Worm (Caenorhabditis elegans) whole organism, L2 larva: ENCODE data around the gene srh-292.

ENCODE experiments used
- C34F6.9 ChIP-seq: fragments of 150-350 bp; optimal IDR thresholded peaks from 2 replicates; lab custom pipeline; 2014; ENCODE audit warnings: missing biosample characterization, missing genetic modification characterization
- F13H6.1 ChIP-seq: sonication (generic microtip); optimal IDR thresholded peaks from 2 replicates; lab custom pipeline; 2016; ENCODE audit warnings: missing genetic modification characterization, missing compliant biosample characterization
- Y55F3AM.14 ChIP-seq: fragments of 200-800 bp; sonication (Bioruptor generic); optimal IDR thresholded peaks from 2 replicates; lab custom pipeline; 2018; ENCODE audit warnings: mild to moderate bottlenecking, missing genetic modification characterization, missing compliant biosample characterization
- alr-1 ChIP-seq: fragments of 150-350 bp; optimal IDR thresholded peaks from 2 replicates; lab custom pipeline; 2014; ENCODE audit warnings: missing biosample characterization, missing genetic modification characterization
- aly-2 ChIP-seq: fragments of 150-350 bp; optimal IDR thresholded peaks from 2 replicates; lab custom pipeline; 2014; ENCODE audit warnings: missing biosample characterization, missing genetic modification characterization
- blmp-1 ChIP-seq: sonication (generic microtip); optimal IDR thresholded peaks from 2 replicates; lab custom pipeline; 2017; ENCODE audit warnings: missing genetic modification characterization, mild to moderate bottlenecking, missing compliant biosample characterization, antibody characterized with exemption, moderate library complexity; ENCODE audit not compliant: insufficient read depth
- ceh-16 ChIP-seq: fragments of 150-350 bp; optimal IDR thresholded peaks from 2 replicates; lab custom pipeline; 2014; ENCODE audit warnings: missing biosample characterization, missing genetic modification characterization
- ceh-82 ChIP-seq: fragments of 150-350 bp; optimal IDR thresholded peaks from 2 replicates; lab custom pipeline; 2014; ENCODE audit warnings: missing biosample characterization, missing genetic modification characterization
- crh-2 ChIP-seq: sonication (generic microtip); optimal IDR thresholded peaks from 2 replicates; lab custom pipeline; 2017; ENCODE audit warnings: missing biosample characterization, missing genetic modification characterization
- dmd-4 ChIP-seq: sonication (generic microtip); optimal IDR thresholded peaks from 2 replicates; lab custom pipeline; 2017; ENCODE audit warnings: missing biosample characterization, missing genetic modification characterization
- egl-27 ChIP-seq: sonication (generic microtip); optimal IDR thresholded peaks from 3 replicates; lab custom pipeline; 2017; ENCODE audit warnings: missing biosample characterization, missing genetic modification reagents, missing genetic modification characterization
- elt-1 ChIP-seq: fragments of 150-350 bp; optimal IDR thresholded peaks from 2 replicates; lab custom pipeline; 2014; ENCODE audit warnings: missing biosample characterization, missing genetic modification characterization
- elt-3 ChIP-seq: sonication (generic microtip); optimal IDR thresholded peaks from 2 replicates; lab custom pipeline; 2017; ENCODE audit warnings: missing biosample characterization, missing genetic modification characterization
- fos-1 ChIP-seq: fragments of 150-350 bp; optimal IDR thresholded peaks from 2 replicates; lab custom pipeline; 2014; ENCODE audit warnings: missing biosample characterization, missing genetic modification characterization
- gmeb-1 ChIP-seq: fragments of 150-350 bp; optimal IDR thresholded peaks from 2 replicates; lab custom pipeline; 2014; ENCODE audit warnings: missing biosample characterization, missing genetic modification characterization
- lin-11 ChIP-seq: fragments of 150-350 bp; sonication (generic microtip); optimal IDR thresholded peaks from 2 replicates; lab custom pipeline; 2014; ENCODE audit warnings: missing biosample characterization, missing genetic modification characterization, inconsistent platforms, mixed read lengths
- lin-13 ChIP-seq: fragments of 150-350 bp; optimal IDR thresholded peaks from 2 replicates; lab custom pipeline; 2014; ENCODE audit warnings: missing biosample characterization, missing genetic modification reagents, missing genetic modification characterization
- lin-39 ChIP-seq: fragments of 150-350 bp; optimal IDR thresholded peaks from 2 replicates; lab custom pipeline; 2014; ENCODE audit warnings: missing biosample characterization, missing genetic modification reagents, missing genetic modification characterization
- lsy-2 ChIP-seq, 2 experiments: fragments of 150-350 bp in 1 of 2; sonication (generic microtip) in 1 of 2; optimal IDR thresholded peaks; 2 replicates each; lab custom pipeline; 2014 to 2017; ENCODE audit warnings: missing biosample characterization in 2 of 2, missing genetic modification characterization in 2 of 2
- mab-5 ChIP-seq: fragments of 150-350 bp; optimal IDR thresholded peaks from 2 replicates; lab custom pipeline; 2014; ENCODE audit warnings: missing biosample characterization, missing genetic modification characterization
- mdl-1 ChIP-seq, 2 experiments: fragments of 150-350 bp in 1 of 2; sonication (generic microtip) in 1 of 2; optimal IDR thresholded peaks; 2 replicates each; lab custom pipeline; 2017; ENCODE audit warnings: missing biosample characterization in 2 of 2, missing genetic modification characterization in 2 of 2
- nhr-10 ChIP-seq: sonication (generic microtip); optimal IDR thresholded peaks from 2 replicates; lab custom pipeline; 2017; ENCODE audit warnings: missing biosample characterization, missing genetic modification characterization
- nhr-11 ChIP-seq: fragments of 150-350 bp; optimal IDR thresholded peaks from 2 replicates; lab custom pipeline; 2014; ENCODE audit warnings: missing biosample characterization, missing genetic modification characterization
- nhr-12 ChIP-seq: fragments of 150-350 bp; optimal IDR thresholded peaks from 2 replicates; lab custom pipeline; 2014; ENCODE audit warnings: missing biosample characterization, missing genetic modification characterization
- nhr-23 ChIP-seq: fragments of 150-350 bp; optimal IDR thresholded peaks from 2 replicates; lab custom pipeline; 2014; ENCODE audit warnings: missing biosample characterization, missing genetic modification reagents, missing genetic modification characterization
- nhr-237 ChIP-seq: fragments of 150-350 bp; optimal IDR thresholded peaks from 2 replicates; lab custom pipeline; 2014; ENCODE audit warnings: missing biosample characterization, missing genetic modification characterization
- nhr-25 ChIP-seq: fragments of 150-350 bp; sonication (generic microtip); optimal IDR thresholded peaks from 3 replicates; lab custom pipeline; 2014; ENCODE audit warnings: missing biosample characterization, missing genetic modification characterization
- nhr-77 ChIP-seq: fragments of 150-350 bp; optimal IDR thresholded peaks from 2 replicates; lab custom pipeline; 2014; ENCODE audit warnings: missing biosample characterization, missing genetic modification characterization
- peb-1 ChIP-seq: fragments of 150-350 bp; optimal IDR thresholded peaks from 2 replicates; lab custom pipeline; 2014; ENCODE audit warnings: missing biosample characterization, missing genetic modification characterization
- skn-1 ChIP-seq: sonication (generic microtip); optimal IDR thresholded peaks from 2 replicates; lab custom pipeline; 2017; ENCODE audit warnings: missing biosample characterization, missing genetic modification characterization
- sma-3 ChIP-seq: sonication (generic microtip); optimal IDR thresholded peaks from 2 replicates; lab custom pipeline; 2016; ENCODE audit warnings: missing genetic modification reagents, missing genetic modification characterization, missing compliant biosample characterization
- sma-9 ChIP-seq, 2 experiments: fragments of 150-350 bp in 1 of 2; sonication (generic microtip) in 1 of 2; optimal IDR thresholded peaks; 2 replicates each; lab custom pipeline; 2014 to 2016; ENCODE audit warnings: missing genetic modification characterization in 2 of 2, mild to moderate bottlenecking in 1 of 2, missing biosample characterization in 1 of 2, missing compliant biosample characterization in 1 of 2, missing genetic modification reagents in 1 of 2, moderate library complexity in 1 of 2
- snpc-4 ChIP-seq: fragments of 150-350 bp; optimal IDR thresholded peaks from 2 replicates; lab custom pipeline; 2014; ENCODE audit warnings: missing biosample characterization, missing genetic modification characterization
- unc-39 ChIP-seq: fragments of 150-350 bp; optimal IDR thresholded peaks from 2 replicates; lab custom pipeline; 2014; ENCODE audit warnings: missing biosample characterization, missing genetic modification characterization
- unc-55 ChIP-seq: fragments of 150-350 bp; sonication (generic microtip); optimal IDR thresholded peaks from 3 replicates; lab custom pipeline; 2014; ENCODE audit warnings: missing biosample characterization, missing genetic modification reagents, missing genetic modification characterization
- zag-1 ChIP-seq: fragments of 150-350 bp; optimal IDR thresholded peaks from 2 replicates; lab custom pipeline; 2014; ENCODE audit warnings: missing biosample characterization, missing genetic modification characterization
- ztf-1 ChIP-seq: fragments of 200-800 bp; sonication (Bioruptor generic); conservative IDR thresholded peaks from 2 replicates; pipeline ENCODE4 v1.3.6; 2022; ENCODE audit warnings: missing genetic modification characterization, missing compliant biosample characterization
- ztf-11 ChIP-seq: sonication (generic microtip); optimal IDR thresholded peaks from 2 replicates; lab custom pipeline; 2017; ENCODE audit warnings: missing biosample characterization, missing genetic modification characterization
- ztf-4 ChIP-seq: fragments of 150-350 bp; optimal IDR thresholded peaks from 2 replicates; lab custom pipeline; 2014; ENCODE audit warnings: missing biosample characterization, missing genetic modification characterization

srh-292 gene

DNA sequence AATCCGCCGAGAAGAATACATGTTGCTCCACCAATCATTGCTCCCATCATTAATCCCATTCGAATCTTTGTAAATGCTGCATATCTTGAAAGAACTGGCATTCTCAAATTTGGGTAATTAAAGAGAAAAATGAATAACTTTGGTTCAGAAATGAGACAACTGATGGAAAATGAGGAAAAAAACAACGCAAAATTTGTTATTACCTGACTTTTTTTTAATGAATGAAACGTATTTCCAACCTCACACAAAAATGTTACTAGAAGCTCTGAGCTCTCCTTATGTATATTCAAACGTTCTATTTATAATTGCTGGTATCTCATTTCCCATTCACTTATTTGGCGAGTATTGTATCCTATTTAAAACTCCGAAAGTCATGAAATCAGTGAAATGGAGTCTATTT, at the start of gene srh-292, which contains the start of gene Y94A7B.11:
srh-292 (plus strand) TSS at position 251 of the 400 bp plus-strand sequence.
Y94A7B.11 (minus strand) TSS at position 101 of the 400 bp plus-strand sequence.
- no peak for TF ChIP-seq ceh-16 (tag; lab: Kevin White, UChicago)

DNA sequence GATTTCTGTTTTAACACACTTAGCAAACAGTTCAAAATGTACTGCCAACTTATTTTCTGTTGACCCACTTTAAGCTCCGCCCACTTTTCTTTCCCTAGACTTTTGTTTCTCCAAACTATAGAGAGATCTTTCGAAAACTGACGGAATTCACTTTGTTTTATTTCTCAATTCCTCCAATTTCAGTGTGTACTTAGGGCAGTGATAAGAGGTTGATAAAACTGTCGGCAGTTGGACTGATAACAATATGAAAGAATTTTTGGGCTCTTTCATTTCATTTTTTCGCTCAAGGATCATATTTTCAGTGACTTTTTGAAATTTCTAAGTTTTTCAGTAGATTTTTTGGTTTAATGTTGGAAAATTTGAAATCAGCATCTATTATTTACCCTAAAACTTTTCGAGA, 47.6 kb upstream of the srh-292 start:
- TF ChIP-seq C34F6.9 (no peak), nhr-10 (tag; lab: Kevin White, UChicago) (no peak), fos-1 (tag; lab: Kevin White, UChicago) (peak; percentile 59), blmp-1 (tag; lab: Kevin White, UChicago) (no peak), lin-13 (GFP tag; lab: Kevin White, UChicago) (no peak), F13H6.1 (tag; lab: Kevin White, UChicago) (no peak), unc-39 (tag; lab: Kevin White, UChicago) (no peak), nhr-237 (tag; lab: Kevin White, UChicago) (no peak), elt-3 (tag; lab: Kevin White, UChicago) (no peak), lin-11 (tag; lab: Kevin White, UChicago) (no peak), sma-9 (GFP tag; optimal IDR thresholded peaks at IDR 0.05; lab: Kevin White, UChicago) (peak; percentile 38), sma-9 (tag; optimal IDR thresholded peaks at IDR 0.05; lab: Kevin White, UChicago) (no peak), ceh-16 (tag; lab: Kevin White, UChicago) (no peak)

DNA sequence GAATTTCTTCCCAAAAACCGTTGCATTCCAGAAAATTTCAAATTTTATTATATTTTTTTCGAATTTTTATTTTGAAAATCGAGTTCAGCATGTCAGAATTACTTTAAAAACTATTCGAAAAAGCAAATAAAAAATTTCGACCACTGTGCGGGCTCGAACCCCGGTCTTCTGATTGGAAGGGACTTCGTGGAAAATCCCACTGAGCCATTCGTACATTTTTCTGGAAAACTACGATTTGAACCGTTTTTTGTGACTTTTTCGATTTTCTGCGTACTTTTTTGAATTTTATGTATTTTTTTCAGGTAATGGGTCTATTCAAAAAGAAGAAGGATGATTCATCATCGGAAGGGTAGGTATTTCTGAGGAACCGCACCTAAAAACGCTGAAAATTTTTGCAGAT, 47.0 kb upstream of the srh-292 start, which contains the start of gene pgp-9:
pgp-9 (plus strand) TSS at position 301 of the 400 bp plus-strand sequence.
- no peak for TF ChIP-seq ceh-16 (tag; lab: Kevin White, UChicago)
- TF ChIP-seq ztf-1 = no peak
- TF ChIP-seq unc-55 = no peak
- TF ChIP-seq Y55F3AM.14 (GFP tag; lab: Kevin White, UChicago) = no peak
- no peak for TF ChIP-seq skn-1 (tag; lab: Kevin White, UChicago)
- no peak for TF ChIP-seq mdl-1 (tag; optimal IDR thresholded peaks at IDR 0.05; lab: Kevin White, UChicago)
- no peak for TF ChIP-seq ceh-82 (tag; lab: Kevin White, UChicago)
- no peak for TF ChIP-seq egl-27 (tag; lab: Kevin White, UChicago)
- TF ChIP-seq nhr-11 (tag; lab: Kevin White, UChicago) = no peak
- TF ChIP-seq snpc-4 (tag; lab: Kevin White, UChicago) = no peak
- TF ChIP-seq crh-2 (tag; lab: Kevin White, UChicago) = no peak
- TF ChIP-seq dmd-4 (tag; lab: Kevin White, UChicago) = no peak
- no peak for TF ChIP-seq elt-1 (tag; lab: Kevin White, UChicago)
- no peak for TF ChIP-seq gmeb-1

DNA sequence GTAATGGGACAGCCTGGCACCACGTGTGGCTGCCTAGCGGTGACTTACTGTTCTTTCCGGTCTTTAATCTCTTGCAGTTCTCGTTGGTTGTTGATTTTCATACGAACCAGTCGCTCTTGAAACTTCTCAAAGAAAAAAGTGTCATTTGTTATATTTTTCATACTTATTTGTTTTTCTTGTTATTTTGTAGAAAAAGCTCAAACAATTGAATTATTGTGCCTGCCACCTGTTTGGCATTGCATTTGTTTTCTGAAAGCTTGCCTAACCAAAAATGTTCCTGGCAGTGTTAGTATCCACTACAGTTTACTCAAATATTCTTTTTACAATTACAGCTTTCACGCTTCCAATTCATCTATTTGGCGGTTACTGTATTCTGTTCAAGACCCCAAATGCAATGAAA, 37.5 kb upstream of the srh-292 start, which contains the start of the genes C47A10.16 and srh-283:
C47A10.16 (minus strand) TSS at position 101 of the 400 bp plus-strand sequence.
srh-283 (plus strand) TSS at position 272 of the 400 bp plus-strand sequence.
- no peak for TF ChIP-seq alr-1 (tag; lab: Kevin White, UChicago)
- TF ChIP-seq C34F6.9 = no peak
- no peak for TF ChIP-seq sma-9 (GFP tag; optimal IDR thresholded peaks at IDR 0.05; lab: Kevin White, UChicago)
- no peak for TF ChIP-seq sma-9 (tag; optimal IDR thresholded peaks at IDR 0.05; lab: Kevin White, UChicago)
- no peak for TF ChIP-seq nhr-237 (tag; lab: Kevin White, UChicago)
- no peak for TF ChIP-seq aly-2 (tag; lab: Kevin White, UChicago)
- no peak for TF ChIP-seq elt-1 (tag; lab: Kevin White, UChicago)
- TF ChIP-seq nhr-10 (tag; lab: Kevin White, UChicago) = no peak
- TF ChIP-seq ztf-4 (tag; lab: Kevin White, UChicago) = no peak
- TF ChIP-seq ceh-16 (tag; lab: Kevin White, UChicago) = no peak
- no peak for TF ChIP-seq zag-1
- no peak for TF ChIP-seq lin-39 (tag; lab: Kevin White, UChicago)
- no peak for TF ChIP-seq unc-55
- TF ChIP-seq gmeb-1 = no peak
- TF ChIP-seq ztf-11 (tag; lab: Kevin White, UChicago) = no peak
- TF ChIP-seq blmp-1 (tag; lab: Kevin White, UChicago) = no peak
- TF ChIP-seq nhr-77 (tag; lab: Kevin White, UChicago) = no peak
- TF ChIP-seq peb-1 (tag; lab: Kevin White, UChicago) = no peak
- TF ChIP-seq unc-39 (tag; lab: Kevin White, UChicago) = no peak

DNA sequence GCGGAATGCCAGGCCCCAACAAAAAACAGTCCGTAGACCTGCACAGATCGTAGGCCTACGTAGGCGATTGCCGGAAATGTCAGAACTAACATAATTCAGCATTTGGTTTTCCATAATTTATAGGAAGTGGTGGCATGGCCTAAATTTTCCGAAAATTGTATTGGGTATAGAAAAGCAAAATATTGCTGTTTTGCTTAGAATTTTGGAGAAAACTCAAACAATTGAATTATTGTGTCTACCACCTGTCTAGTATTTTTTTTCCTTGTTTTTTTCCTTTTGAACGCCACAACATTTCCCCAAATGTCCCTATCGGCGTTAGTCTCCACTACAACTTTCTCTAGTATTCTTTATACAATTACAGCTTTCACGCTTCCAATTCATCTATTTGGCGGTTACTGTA, 35.3 kb upstream of the srh-292 start, which contains the start of gene srh-284:
srh-284 (plus strand) TSS at position 301 of the 400 bp plus-strand sequence.
- TF ChIP-seq nhr-12 (tag; lab: Kevin White, UChicago) = no peak
- TF ChIP-seq crh-2 (tag; lab: Kevin White, UChicago) = no peak
- no peak for TF ChIP-seq alr-1 (tag; lab: Kevin White, UChicago)
- no peak for TF ChIP-seq C34F6.9
- no peak for TF ChIP-seq lsy-2 (tag; optimal IDR thresholded peaks at IDR 0.05; lab: Kevin White, UChicago)
- TF ChIP-seq blmp-1 (tag; lab: Kevin White, UChicago) = no peak
- no peak for TF ChIP-seq ceh-82 (tag; lab: Kevin White, UChicago)
- TF ChIP-seq sma-3 = no peak
- no peak for TF ChIP-seq nhr-77 (tag; lab: Kevin White, UChicago)
- no peak for TF ChIP-seq nhr-25 (tag; lab: Kevin White, UChicago)
- TF ChIP-seq nhr-23 (tag; lab: Kevin White, UChicago) = no peak
- no peak for TF ChIP-seq peb-1 (tag; lab: Kevin White, UChicago)
- TF ChIP-seq ztf-1 = no peak
- no peak for TF ChIP-seq unc-39 (tag; lab: Kevin White, UChicago)
- TF ChIP-seq snpc-4 (tag; lab: Kevin White, UChicago) = no peak
- TF ChIP-seq mab-5 (tag; lab: Kevin White, UChicago) = no peak
- no peak for TF ChIP-seq dmd-4 (tag; lab: Kevin White, UChicago)
